Fruit fly (Drosophila melanogaster) S2 (cell line): ENCODE data around the gene betaNACtes1.

Experiments
- CG8478 ChIP-seq: fragments of >200 bp; optimal IDR thresholded peaks from 2 replicates; lab custom pipeline; 2018
- CTCF ChIP-seq, 2 experiments: fragments of >200 bp; optimal IDR thresholded peaks; 2 replicates each; lab custom pipeline; 2018

DNA sequence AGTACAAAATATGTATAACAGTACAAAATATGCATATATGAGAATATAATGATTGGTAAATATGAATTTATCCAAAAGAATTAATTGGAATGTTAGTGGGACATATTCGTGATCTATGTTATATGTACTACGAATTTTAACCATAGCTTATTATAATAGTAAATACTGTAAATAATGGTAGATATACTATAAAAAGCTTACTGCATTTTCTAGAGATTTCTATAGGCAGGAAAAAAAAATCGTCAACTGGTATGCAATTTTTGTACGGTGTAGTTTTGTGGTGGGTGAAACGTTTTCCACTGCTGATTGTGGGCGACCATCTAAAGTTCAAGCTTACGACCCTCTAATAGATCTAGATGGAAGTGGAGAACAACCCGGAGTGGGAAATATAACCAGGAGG is 44.4 kb upstream of the betaNACtes1 start:
- TF ChIP-seq CG8478 (lab: Kevin White, UChicago) (no peak), CTCF (optimal IDR thresholded peaks at IDR 0.05; lab: Kevin White, UChicago) (no peak)
